Fruit fly (Drosophila melanogaster) whole organism, embryonic: Measurements from ENCODE around the gene mRpL51.
A peak's percentile ranks its signal among the peaks of the same experiment; 100 is the strongest.

ENCODE experiments used
- Aef1 ChIP-seq: fragments of 200-800 bp; sonication (Bioruptor generic); IDR thresholded peaks from 3 replicates; pipeline ENCODE4 v1.3.6; 2022; ENCODE audit warnings: missing biosample characterization, missing genetic modification characterization
- CG10565 ChIP-seq: fragments of 200-800 bp; sonication (Bioruptor generic); optimal IDR thresholded peaks from 3 replicates; lab custom pipeline; 2016; ENCODE audit warnings: missing biosample characterization, mild to moderate bottlenecking, missing genetic modification characterization
- CG10979 ChIP-seq: fragments of 200-800 bp; sonication (Bioruptor generic); optimal IDR thresholded peaks from 2 replicates; lab custom pipeline; 2018; ENCODE audit warnings: missing biosample characterization, mild to moderate bottlenecking, missing genetic modification characterization, moderate library complexity
- CG12299 ChIP-seq: fragments of 200-800 bp; sonication (Bioruptor generic); optimal IDR thresholded peaks from 2 replicates; lab custom pipeline; 2018; ENCODE audit warnings: missing biosample characterization, mild to moderate bottlenecking, missing genetic modification characterization
- CG12391 ChIP-seq: fragments of 200-800 bp; sonication (Bioruptor generic); optimal IDR thresholded peaks from 3 replicates; lab custom pipeline; 2018; ENCODE audit warnings: missing biosample characterization, mild to moderate bottlenecking, missing genetic modification characterization, moderate library complexity
- CG14014 ChIP-seq: fragments of 200-800 bp; sonication (Bioruptor generic); IDR thresholded peaks from 2 replicates; pipeline ENCODE4 v1.3.6; 2022; ENCODE audit warnings: missing biosample characterization, missing genetic modification characterization
- CG14050 ChIP-seq: fragments of 200-800 bp; sonication (Bioruptor generic); IDR thresholded peaks from 3 replicates; pipeline ENCODE4 v1.3.6; 2022; ENCODE audit warnings: missing biosample characterization, missing genetic modification characterization
- CG15073 ChIP-seq: fragments of 200-800 bp; sonication (Bioruptor generic); optimal IDR thresholded peaks from 2 replicates; lab custom pipeline; 2016; ENCODE audit warnings: missing biosample characterization, missing genetic modification characterization
- CG1529 ChIP-seq: fragments of 200-800 bp; sonication (Bioruptor generic); optimal IDR thresholded peaks from 3 replicates; lab custom pipeline; 2018; ENCODE audit warnings: missing biosample characterization, missing genetic modification characterization
- CG15601 ChIP-seq: fragments of 200-800 bp; sonication (Bioruptor generic); optimal IDR thresholded peaks from 3 replicates; lab custom pipeline; 2019; ENCODE audit warnings: missing biosample characterization, mild to moderate bottlenecking, missing genetic modification characterization, moderate library complexity
- CG1792 ChIP-seq: fragments of 200-800 bp; sonication (Bioruptor generic); optimal IDR thresholded peaks from 2 replicates; lab custom pipeline; 2016; ENCODE audit warnings: missing biosample characterization, missing genetic modification characterization
- CG18476 ChIP-seq: fragments of 200-800 bp; sonication (Bioruptor generic); optimal IDR thresholded peaks from 2 replicates; lab custom pipeline; 2016; ENCODE audit warnings: missing biosample characterization, mild to moderate bottlenecking, missing genetic modification characterization
- CG18619 ChIP-seq: fragments of 200-800 bp; sonication (Bioruptor generic); optimal IDR thresholded peaks from 3 replicates; lab custom pipeline; 2017; ENCODE audit warnings: missing biosample characterization, mild to moderate bottlenecking, missing genetic modification characterization
- CG2116 ChIP-seq: fragments of 200-800 bp; sonication (Bioruptor generic); optimal IDR thresholded peaks from 3 replicates; lab custom pipeline; 2018; ENCODE audit warnings: missing biosample characterization, mild to moderate bottlenecking, missing genetic modification characterization
- CG30020 ChIP-seq: fragments of 200-800 bp; optimal IDR thresholded peaks from 2 replicates; lab custom pipeline; 2019; ENCODE audit warnings: missing biosample characterization, mild to moderate bottlenecking, missing genetic modification characterization, moderate library complexity
- CG33213 ChIP-seq: fragments of 200-800 bp; sonication (Bioruptor generic); optimal IDR thresholded peaks from 3 replicates; lab custom pipeline; 2016; ENCODE audit warnings: missing biosample characterization, missing genetic modification characterization
- CG34224 ChIP-seq: fragments of 200-800 bp; sonication (Bioruptor generic); IDR thresholded peaks from 3 replicates; pipeline ENCODE4 v1.3.6; 2022; ENCODE audit warnings: missing biosample characterization, missing genetic modification characterization; ENCODE audit not compliant: partially characterized antibody
- CG6254 ChIP-seq: fragments of 200-800 bp; sonication (Bioruptor generic); optimal IDR thresholded peaks from 3 replicates; lab custom pipeline; 2017; ENCODE audit warnings: mild to moderate bottlenecking, missing biosample characterization, missing genetic modification reagents, missing genetic modification characterization
- CG6813 ChIP-seq: fragments of 200-800 bp; sonication (Bioruptor generic); optimal IDR thresholded peaks from 2 replicates; lab custom pipeline; 2017; ENCODE audit warnings: missing biosample characterization, missing genetic modification characterization, mild to moderate bottlenecking, moderate library complexity, missing genetic modification reagents
- CG7745 ChIP-seq: fragments of 200-800 bp; sonication (Bioruptor generic); optimal IDR thresholded peaks from 2 replicates; lab custom pipeline; 2018; ENCODE audit warnings: missing biosample characterization, mild to moderate bottlenecking, missing genetic modification characterization, moderate library complexity
- CG7839 ChIP-seq: fragments of 200-800 bp; sonication (Bioruptor generic); optimal IDR thresholded peaks from 3 replicates; lab custom pipeline; 2018; ENCODE audit warnings: missing biosample characterization, mild to moderate bottlenecking, missing genetic modification characterization, moderate library complexity
- CG8359 ChIP-seq: fragments of 200-800 bp; sonication (Bioruptor generic); optimal IDR thresholded peaks from 2 replicates; lab custom pipeline; 2017; ENCODE audit warnings: missing biosample characterization, mild to moderate bottlenecking, missing genetic modification characterization, borderline replicate concordance
- CG9727 ChIP-seq: fragments of 200-800 bp; sonication (Bioruptor generic); optimal IDR thresholded peaks from 3 replicates; lab custom pipeline; 2017; ENCODE audit warnings: missing biosample characterization, mild to moderate bottlenecking, missing genetic modification characterization
- CG9797 ChIP-seq: fragments of 200-800 bp; sonication (Bioruptor generic); optimal IDR thresholded peaks from 3 replicates; lab custom pipeline; 2018; ENCODE audit warnings: missing biosample characterization, mild to moderate bottlenecking, missing genetic modification characterization
- CTCF ChIP-seq: fragments of 200-800 bp; sonication (Bioruptor generic); optimal IDR thresholded peaks from 2 replicates; lab custom pipeline; 2017; ENCODE audit warnings: missing biosample characterization, mild to moderate bottlenecking, missing genetic modification characterization, moderate library complexity
- Camta ChIP-seq: fragments of 200-800 bp; sonication (Bioruptor generic); optimal IDR thresholded peaks from 2 replicates; lab custom pipeline; 2016; ENCODE audit warnings: missing biosample characterization, missing genetic modification characterization
- D19B ChIP-seq: fragments of 200-800 bp; sonication (Bioruptor generic); optimal IDR thresholded peaks from 2 replicates; lab custom pipeline; 2017; ENCODE audit warnings: missing biosample characterization, mild to moderate bottlenecking, missing genetic modification characterization
- Hand ChIP-seq: fragments of 200-800 bp; sonication (Bioruptor generic); optimal IDR thresholded peaks from 2 replicates; lab custom pipeline; 2017; ENCODE audit warnings: mild to moderate bottlenecking, missing biosample characterization, missing genetic modification reagents, missing genetic modification characterization
- Lim3 ChIP-seq: fragments of 200-800 bp; sonication (Bioruptor generic); IDR thresholded peaks from 2 replicates; pipeline ENCODE4 v1.3.6; 2022; ENCODE audit warnings: missing biosample characterization, missing genetic modification characterization
- Lpt ChIP-seq: fragments of >200 bp; optimal IDR thresholded peaks from 2 replicates; lab custom pipeline; 2018; ENCODE audit warnings: missing biosample characterization, missing genetic modification characterization
- Opbp ChIP-seq: fragments of 200-800 bp; sonication (Bioruptor generic); IDR thresholded peaks from 3 replicates; pipeline ENCODE4 v1.3.6; 2022; ENCODE audit warnings: missing biosample characterization, missing genetic modification characterization; ENCODE audit not compliant: partially characterized antibody
- Scr ChIP-seq: fragments of 200-800 bp; sonication (Bioruptor generic); IDR thresholded peaks from 2 replicates; pipeline ENCODE4 v1.3.6; 2022; ENCODE audit warnings: missing biosample characterization, missing genetic modification characterization; ENCODE audit not compliant: partially characterized antibody
- az2 ChIP-seq: fragments of 200-800 bp; sonication (Bioruptor generic); optimal IDR thresholded peaks from 3 replicates; lab custom pipeline; 2016; ENCODE audit warnings: missing biosample characterization, missing genetic modification characterization
- chinmo ChIP-seq: fragments of 200-800 bp; sonication (Bioruptor generic); IDR thresholded peaks from 4 replicates; pipeline ENCODE4 v1.3.6; 2022; ENCODE audit warnings: missing biosample characterization, missing genetic modification characterization; ENCODE audit not compliant: partially characterized antibody
- chn ChIP-seq: fragments of 200-800 bp; sonication (Bioruptor generic); optimal IDR thresholded peaks from 2 replicates; lab custom pipeline; 2016; ENCODE audit warnings: missing biosample characterization, missing genetic modification characterization
- crc ChIP-seq: fragments of 200-800 bp; sonication (Bioruptor generic); optimal IDR thresholded peaks from 2 replicates; lab custom pipeline; 2016; ENCODE audit warnings: missing biosample characterization, missing genetic modification characterization
- crol ChIP-seq: fragments of 200-800 bp; sonication (Bioruptor generic); IDR thresholded peaks from 2 replicates; pipeline ENCODE4 v1.3.6; 2022; ENCODE audit warnings: missing biosample characterization, missing genetic modification characterization
- cwo ChIP-seq: fragments of 200-800 bp; sonication (Bioruptor generic); optimal IDR thresholded peaks from 3 replicates; lab custom pipeline; 2017; ENCODE audit warnings: missing biosample characterization, missing genetic modification characterization, mild to moderate bottlenecking, moderate library complexity, missing genetic modification reagents
- fd64A ChIP-seq: fragments of 200-800 bp; sonication (Bioruptor generic); optimal IDR thresholded peaks from 3 replicates; lab custom pipeline; 2018; ENCODE audit warnings: missing biosample characterization, mild to moderate bottlenecking, missing genetic modification characterization
- gem ChIP-seq: fragments of 200-800 bp; sonication (Bioruptor generic); optimal IDR thresholded peaks from 2 replicates; lab custom pipeline; 2019; ENCODE audit warnings: missing biosample characterization, mild to moderate bottlenecking, missing genetic modification characterization, moderate library complexity
- her ChIP-seq: fragments of 200-800 bp; sonication (Bioruptor generic); optimal IDR thresholded peaks from 2 replicates; lab custom pipeline; 2016; ENCODE audit warnings: missing biosample characterization, missing genetic modification characterization
- jumu ChIP-seq: fragments of 200-800 bp; sonication (Bioruptor generic); optimal IDR thresholded peaks from 3 replicates; lab custom pipeline; 2016; ENCODE audit warnings: missing biosample characterization, missing genetic modification characterization
- knrl ChIP-seq: fragments of 200-800 bp; sonication (Bioruptor generic); IDR thresholded peaks from 3 replicates; pipeline ENCODE4 v1.3.6; 2022; ENCODE audit warnings: missing biosample characterization, missing genetic modification characterization; ENCODE audit not compliant: partially characterized antibody
- lab ChIP-seq: fragments of 200-800 bp; sonication (Bioruptor generic); optimal IDR thresholded peaks from 3 replicates; lab custom pipeline; 2017; ENCODE audit warnings: missing biosample characterization, missing genetic modification characterization, mild to moderate bottlenecking, moderate library complexity, missing genetic modification reagents
- nom ChIP-seq: fragments of 200-800 bp; sonication (Bioruptor generic); optimal IDR thresholded peaks from 2 replicates; lab custom pipeline; 2017; ENCODE audit warnings: missing biosample characterization, missing genetic modification characterization, mild to moderate bottlenecking, moderate library complexity, missing genetic modification reagents
- psq ChIP-seq: fragments of 200-800 bp; sonication (Bioruptor generic); optimal IDR thresholded peaks from 2 replicates; lab custom pipeline; 2017; ENCODE audit warnings: missing biosample characterization, missing genetic modification characterization
- ranshi ChIP-seq: fragments of 200-800 bp; sonication (Bioruptor generic); IDR thresholded peaks from 2 replicates; pipeline ENCODE4 v1.3.6; 2022; ENCODE audit warnings: missing biosample characterization, missing genetic modification characterization
- seq ChIP-seq: fragments of 200-800 bp; sonication (Bioruptor generic); IDR thresholded peaks from 2 replicates; pipeline ENCODE4 v1.3.6; 2022; ENCODE audit warnings: missing biosample characterization, missing genetic modification characterization
- sna ChIP-seq: fragments of 200-800 bp; sonication (Bioruptor generic); IDR thresholded peaks from 2 replicates; pipeline ENCODE4 v1.3.6; 2022; ENCODE audit warnings: missing biosample characterization, missing genetic modification characterization; ENCODE audit not compliant: partially characterized antibody
- sr ChIP-seq: fragments of 200-800 bp; sonication (Bioruptor generic); IDR thresholded peaks from 3 replicates; pipeline ENCODE4 v1.3.6; 2022; ENCODE audit warnings: missing biosample characterization, missing genetic modification characterization
- tna ChIP-seq: fragments of 200-800 bp; sonication (Bioruptor generic); IDR thresholded peaks from 2 replicates; pipeline ENCODE4 v1.3.6; 2022; ENCODE audit warnings: missing biosample characterization, missing genetic modification characterization; ENCODE audit not compliant: partially characterized antibody

Gene mRpL51

DNA sequence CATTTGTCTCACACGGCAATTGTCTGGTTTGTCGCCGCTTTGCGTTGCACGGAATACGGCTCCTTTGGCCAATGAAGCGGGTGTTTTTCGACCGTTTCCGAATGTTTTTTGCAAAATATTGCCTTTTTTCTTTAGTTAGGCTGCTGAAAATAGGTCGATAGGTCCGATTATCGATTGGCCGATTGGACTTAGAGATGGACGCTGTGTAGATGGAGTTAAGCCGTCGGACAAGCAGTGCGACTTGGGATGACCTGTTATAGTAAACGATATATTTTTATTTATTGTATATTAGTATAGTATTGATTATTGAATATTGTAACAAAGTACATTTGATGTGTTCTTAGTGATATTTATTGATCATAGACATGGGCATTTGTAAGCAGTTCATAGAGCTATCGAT is 11.1 kb upstream of the mRpL51 start, which contains the start of the genes lmgA and lmgB (continued):
- TF ChIP-seq az2: peak; percentile 45
- no peak for TF ChIP-seq nom (GFP tag; lab: Kevin White, UChicago)
- TF ChIP-seq knrl (GFP tag; lab: Robert Waterston, UW): peak; percentile 89
- no peak for TF ChIP-seq Lim3 (GFP tag; lab: Robert Waterston, UW)
- TF ChIP-seq sna (GFP tag; lab: Robert Waterston, UW): peak; percentile 78
- TF ChIP-seq CG1792 (GFP tag; lab: Kevin White, UChicago): no peak
- TF ChIP-seq tna (GFP tag; lab: Robert Waterston, UW): peak; percentile 89
- peak; percentile 75 for TF ChIP-seq CG34224 (GFP tag; lab: Robert Waterston, UW)
- no peak for TF ChIP-seq CG18619
- no peak for TF ChIP-seq lab
- TF ChIP-seq CG1529: no peak
- no peak for TF ChIP-seq CG10979 (tag; lab: Kevin White, UChicago)
- no peak for TF ChIP-seq sr (GFP tag; lab: Robert Waterston, UW)
- no peak for TF ChIP-seq her (GFP tag; lab: Kevin White, UChicago)
- TF ChIP-seq CG2116: peak; percentile 95
- peak; percentile 60 for TF ChIP-seq gem (tag; lab: Kevin White, UChicago)
- peak; percentile 44 for TF ChIP-seq CG15601 (tag; lab: Kevin White, UChicago)
- no peak for TF ChIP-seq CG8359
- TF ChIP-seq ranshi (GFP tag; lab: Robert Waterston, UW): no peak
- TF ChIP-seq CG9727 (GFP tag; lab: Kevin White, UChicago): peak; percentile 14
- TF ChIP-seq chn (GFP tag; lab: Kevin White, UChicago): peak; percentile 36
- no peak for TF ChIP-seq Camta
- TF ChIP-seq fd64A (GFP tag; lab: Kevin White, UChicago): no peak
- peak; percentile 70 for TF ChIP-seq CG12391 (tag; lab: Kevin White, UChicago)
- peak; percentile 90 for TF ChIP-seq Scr
- TF ChIP-seq CG14050 (GFP tag; lab: Robert Waterston, UW): no peak
- peak; percentile 11 for TF ChIP-seq CG30020 (tag; lab: Kevin White, UChicago)
- no peak for TF ChIP-seq cwo (GFP tag; lab: Kevin White, UChicago)
- no peak for TF ChIP-seq CG15073
- no peak for TF ChIP-seq CG6254 (GFP tag; lab: Kevin White, UChicago)
- no peak for TF ChIP-seq jumu (GFP tag; lab: Kevin White, UChicago)
- TF ChIP-seq CG33213: peak; percentile 15
- TF ChIP-seq CG10565: no peak
- TF ChIP-seq CG7839 (tag; lab: Kevin White, UChicago): peak; percentile 27
- no peak for TF ChIP-seq CG12299 (tag; lab: Kevin White, UChicago)
- TF ChIP-seq CG18476 (GFP tag; lab: Kevin White, UChicago): peak; percentile 20
- TF ChIP-seq CG9797 (GFP tag; lab: Kevin White, UChicago): peak; percentile 22
- no peak for TF ChIP-seq Hand (GFP tag; lab: Kevin White, UChicago)
- no peak for TF ChIP-seq CG7745 (tag; lab: Kevin White, UChicago)
- no peak for TF ChIP-seq Lpt (GFP tag; lab: Kevin White, UChicago)
- TF ChIP-seq psq (GFP tag; lab: Kevin White, UChicago): no peak
- no peak for TF ChIP-seq D19B (GFP tag; lab: Kevin White, UChicago)
- TF ChIP-seq Aef1 (GFP tag; lab: Robert Waterston, UW): no peak; the same call in 2 of the 3 replicates
- TF ChIP-seq CG6813 (GFP tag; lab: Kevin White, UChicago): no peak
- TF ChIP-seq Opbp (GFP tag; lab: Robert Waterston, UW): peak; percentile 88
- 0 out of 2 replicates have a peak, but pooled peaks have one; percentile 9 for TF ChIP-seq CG14014 (GFP tag; lab: Robert Waterston, UW)
- TF ChIP-seq CTCF: peak; percentile 22
- no peak for TF ChIP-seq seq (GFP tag; lab: Robert Waterston, UW)
- no peak for TF ChIP-seq crol (GFP tag; lab: Robert Waterston, UW)
- TF ChIP-seq chinmo (GFP tag; lab: Robert Waterston, UW): peak; percentile 46; the same call in 3 of the 4 replicates
- TF ChIP-seq crc (GFP tag; lab: Kevin White, UChicago): no peak
